Fruit fly (Drosophila melanogaster) whole organism, wandering third instar larva: ENCODE measurements around the gene Cyp4ac2.
A peak's percentile ranks its signal among the peaks of the same experiment; 100 is the strongest.

ENCODE experiments used
- Abd-B ChIP-seq: fragments of >200 bp; optimal IDR thresholded peaks from 2 replicates; lab custom pipeline; 2017; ENCODE audit warnings: missing biosample characterization, missing genetic modification characterization
- CG32264 ChIP-seq: fragments of 200-800 bp; sonication (Bioruptor generic); optimal IDR thresholded peaks from 2 replicates; lab custom pipeline; 2016; ENCODE audit warnings: missing biosample characterization, missing genetic modification characterization
- CG9705 ChIP-seq: fragments of 200-800 bp; sonication (Bioruptor generic); optimal IDR thresholded peaks from 2 replicates; lab custom pipeline; 2018; ENCODE audit warnings: missing biosample characterization, mild to moderate bottlenecking, missing genetic modification characterization
- CrebA ChIP-seq: fragments of 200-800 bp; sonication (Bioruptor generic); optimal IDR thresholded peaks from 2 replicates; lab custom pipeline; 2016; ENCODE audit warnings: missing biosample characterization, mild to moderate bottlenecking, missing genetic modification characterization, borderline replicate concordance
- Dfd ChIP-seq: fragments of >200 bp; optimal IDR thresholded peaks from 2 replicates; lab custom pipeline; 2017; ENCODE audit warnings: missing biosample characterization, missing genetic modification characterization
- Dif ChIP-seq: fragments of 200-275, 200-300 bp; sonication (Bioruptor generic); optimal IDR thresholded peaks from 2 replicates; lab custom pipeline; 2018; ENCODE audit warnings: missing biosample characterization, missing genetic modification characterization; ENCODE audit not compliant: partially characterized antibody
- GATAd ChIP-seq: sonication (Bioruptor generic); optimal IDR thresholded peaks from 2 replicates; lab custom pipeline; 2016; ENCODE audit warnings: missing biosample characterization, missing genetic modification characterization
- HLH106 ChIP-seq: fragments of 200-800 bp; optimal IDR thresholded peaks from 3 replicates; lab custom pipeline; 2019; ENCODE audit warnings: missing biosample characterization, mild to moderate bottlenecking, missing genetic modification characterization, moderate library complexity
- Hnf4 ChIP-seq: fragments of 200-800 bp; sonication (Bioruptor generic); optimal IDR thresholded peaks from 2 replicates; lab custom pipeline; 2016; ENCODE audit warnings: missing biosample characterization, mild to moderate bottlenecking, missing genetic modification characterization
- Hr78 ChIP-seq: fragments of >200 bp; optimal IDR thresholded peaks from 2 replicates; lab custom pipeline; 2017; ENCODE audit warnings: missing biosample characterization, missing genetic modification characterization
- Hr83 ChIP-seq: fragments of 200-300 bp; sonication (Bioruptor generic); optimal IDR thresholded peaks from 2 replicates; lab custom pipeline; 2016; ENCODE audit warnings: missing biosample characterization, mild to moderate bottlenecking, missing genetic modification characterization, moderate library complexity; ENCODE audit not compliant: poor library complexity, severe bottlenecking
- Jra ChIP-seq: sonication (Bioruptor generic); optimal IDR thresholded peaks from 2 replicates; lab custom pipeline; 2016; ENCODE audit warnings: missing biosample characterization, missing genetic modification characterization
- Mio ChIP-seq: sonication (Bioruptor generic); optimal IDR thresholded peaks from 2 replicates; lab custom pipeline; 2016; ENCODE audit warnings: missing biosample characterization, missing genetic modification characterization
- Myc ChIP-seq: fragments of >200 bp; optimal IDR thresholded peaks from 2 replicates; lab custom pipeline; 2017
- N ChIP-seq: fragments of >200 bp; optimal IDR thresholded peaks from 2 replicates; lab custom pipeline; 2018; ENCODE audit warnings: missing biosample characterization, missing external identifiers, missing genetic modification characterization
- OdsH ChIP-seq: fragments of 200-800 bp; sonication (Bioruptor generic); optimal IDR thresholded peaks from 2 replicates; lab custom pipeline; 2016; ENCODE audit warnings: missing biosample characterization, mild to moderate bottlenecking, missing genetic modification characterization
- Rel ChIP-seq, 2 experiments: fragments of 200-800 bp; sonication (Bioruptor generic) in 1 of 2; optimal IDR thresholded peaks; 2 replicates in 1 of 2; 3 replicates in 1 of 2; lab custom pipeline; 2016 to 2019; ENCODE audit warnings: mild to moderate bottlenecking in 2 of 2, missing biosample characterization in 2 of 2, missing genetic modification characterization in 2 of 2, moderate library complexity in 1 of 2
- Sp1 ChIP-seq: fragments of 200-800 bp; sonication (Bioruptor generic); optimal IDR thresholded peaks from 3 replicates; lab custom pipeline; 2019; ENCODE audit warnings: missing biosample characterization, mild to moderate bottlenecking, missing genetic modification characterization, moderate library complexity
- Vsx2 ChIP-seq: fragments of 200-300, 225-300 bp; sonication (Bioruptor generic); optimal IDR thresholded peaks from 2 replicates; lab custom pipeline; 2018; ENCODE audit warnings: missing biosample characterization, missing genetic modification characterization; ENCODE audit not compliant: partially characterized antibody
- br ChIP-seq: fragments of 200-800 bp; sonication (Bioruptor generic); optimal IDR thresholded peaks from 2 replicates; lab custom pipeline; 2016; ENCODE audit warnings: missing biosample characterization, missing genetic modification characterization
- brk ChIP-seq: fragments of 200-800 bp; sonication (Bioruptor generic); optimal IDR thresholded peaks from 2 replicates; lab custom pipeline; 2016; ENCODE audit warnings: missing biosample characterization, mild to moderate bottlenecking, missing genetic modification characterization
- dl ChIP-seq, 2 experiments: fragments of 175-275, 200-275 bp in 1 of 2; fragments of 200-275 bp in 1 of 2; sonication (Bioruptor generic); optimal IDR thresholded peaks; lab custom pipeline; 2018; ENCODE audit warnings: mild to moderate bottlenecking in 2 of 2, missing biosample characterization in 2 of 2, missing genetic modification characterization in 2 of 2, moderate library complexity in 2 of 2; ENCODE audit not compliant: partially characterized antibody in 2 of 2, insufficient read depth in 1 of 2
- dmrt93B ChIP-seq: fragments of 200-800 bp; sonication (Bioruptor generic); optimal IDR thresholded peaks from 2 replicates; lab custom pipeline; 2018; ENCODE audit warnings: missing biosample characterization, mild to moderate bottlenecking, missing genetic modification characterization
- dsf ChIP-seq: sonication (Bioruptor generic); optimal IDR thresholded peaks from 2 replicates; lab custom pipeline; 2016; ENCODE audit warnings: missing biosample characterization, missing genetic modification characterization, borderline replicate concordance
- ey ChIP-seq: fragments of 200-800 bp; sonication (Bioruptor generic); optimal IDR thresholded peaks from 2 replicates; lab custom pipeline; 2016; ENCODE audit warnings: missing biosample characterization, missing genetic modification characterization
- foxo ChIP-seq, 2 experiments: fragments of 200-800 bp; sonication (Bioruptor generic); optimal IDR thresholded peaks; 2 replicates in 1 of 2; 3 replicates in 1 of 2; lab custom pipeline; 2016 to 2017; ENCODE audit warnings: missing biosample characterization in 2 of 2, missing genetic modification characterization in 2 of 2
- fru ChIP-seq: fragments of 200-800 bp; sonication (Bioruptor generic); optimal IDR thresholded peaks from 3 replicates; lab custom pipeline; 2016; ENCODE audit warnings: missing biosample characterization, mild to moderate bottlenecking, missing genetic modification characterization
- h ChIP-seq: fragments of 200-800 bp; sonication (Bioruptor generic); optimal IDR thresholded peaks from 3 replicates; lab custom pipeline; 2016; ENCODE audit warnings: missing biosample characterization, mild to moderate bottlenecking, missing genetic modification characterization
- jim ChIP-seq: fragments of 175-275, 200-325 bp; sonication (Bioruptor generic); optimal IDR thresholded peaks from 2 replicates; lab custom pipeline; 2016; ENCODE audit warnings: missing biosample characterization, mild to moderate bottlenecking, missing genetic modification characterization
- lola ChIP-seq: fragments of >200 bp; optimal IDR thresholded peaks from 2 replicates; lab custom pipeline; 2017; ENCODE audit warnings: missing biosample characterization, missing genetic modification characterization
- pan ChIP-seq: fragments of >200 bp; optimal IDR thresholded peaks from 2 replicates; lab custom pipeline; 2017
- psq ChIP-seq: fragments of 200-800 bp; sonication (Bioruptor generic); optimal IDR thresholded peaks from 3 replicates; lab custom pipeline; 2017; ENCODE audit warnings: missing biosample characterization, mild to moderate bottlenecking, missing genetic modification characterization, moderate library complexity
- rgr ChIP-seq: fragments of 200-800 bp; sonication (Bioruptor generic); optimal IDR thresholded peaks from 3 replicates; lab custom pipeline; 2016; ENCODE audit warnings: missing biosample characterization, mild to moderate bottlenecking, missing genetic modification characterization
- sage ChIP-seq: fragments of 200-800 bp; sonication (Bioruptor generic); optimal IDR thresholded peaks from 2 replicates; lab custom pipeline; 2016; ENCODE audit warnings: missing biosample characterization, mild to moderate bottlenecking, missing genetic modification characterization
- sv ChIP-seq: fragments of 200-800 bp; sonication (Bioruptor generic); optimal IDR thresholded peaks from 3 replicates; lab custom pipeline; 2016; ENCODE audit warnings: missing biosample characterization, missing genetic modification characterization
- tai ChIP-seq: sonication (Bioruptor generic); optimal IDR thresholded peaks from 2 replicates; lab custom pipeline; 2016; ENCODE audit warnings: missing biosample characterization, missing genetic modification characterization
- usp ChIP-seq: fragments of >200 bp; optimal IDR thresholded peaks from 2 replicates; lab custom pipeline; 2017; ENCODE audit warnings: missing biosample characterization, missing genetic modification characterization
- woc ChIP-seq: sonication (Bioruptor generic); optimal IDR thresholded peaks from 2 replicates; lab custom pipeline; 2016; ENCODE audit warnings: missing biosample characterization, mild to moderate bottlenecking, missing genetic modification characterization

Cyp4ac2 gene

dm6 chr2L:5290530-5290929, 24.3 kb downstream of the Cyp4ac2 start:
- TF ChIP-seq rgr (GFP tag; lab: Kevin White, UChicago): peak; percentile 21
- no peak for TF ChIP-seq woc (GFP tag; lab: Kevin White, UChicago)
- no peak for TF ChIP-seq Vsx2 (GFP tag; lab: Kevin White, UChicago)
- TF ChIP-seq foxo (GFP tag; optimal IDR thresholded peaks at IDR 0.05; lab: Kevin White, UChicago): peak in 1 of 2 experiments; percentile 31
- TF ChIP-seq ey: no peak
- TF ChIP-seq h (GFP tag; lab: Kevin White, UChicago): peak; percentile 15
- TF ChIP-seq tai (GFP tag; lab: Kevin White, UChicago): peak; percentile 43
- TF ChIP-seq Dfd: no peak
- TF ChIP-seq HLH106 (tag; lab: Kevin White, UChicago): peak; percentile 33

dm6 chr2L:5291195-5291594, 25.0 kb downstream of the Cyp4ac2 start:
- TF ChIP-seq Rel (GFP tag; optimal IDR thresholded peaks at IDR 0.05; lab: Kevin White, UChicago): peak; percentile 21
- peak; percentile 92 for TF ChIP-seq Rel (tag; optimal IDR thresholded peaks at IDR 0.05; lab: Kevin White, UChicago)
- peak; percentile 43 for TF ChIP-seq h (GFP tag; lab: Kevin White, UChicago)
- no peak for TF ChIP-seq GATAd (GFP tag; lab: Kevin White, UChicago)
- no peak for TF ChIP-seq Myc (lab: Kevin White, UChicago)
- no peak for TF ChIP-seq Dfd
- no peak for TF ChIP-seq HLH106 (tag; lab: Kevin White, UChicago)
- no peak for TF ChIP-seq CG9705 (GFP tag; lab: Kevin White, UChicago)
- no peak for TF ChIP-seq sage
- TF ChIP-seq sv (GFP tag; lab: Kevin White, UChicago): no peak
- no peak for TF ChIP-seq fru (GFP tag; lab: Kevin White, UChicago)
- TF ChIP-seq Vsx2 (GFP tag; lab: Kevin White, UChicago): no peak
- no peak for TF ChIP-seq psq (GFP tag; lab: Kevin White, UChicago)
- TF ChIP-seq CrebA (GFP tag; lab: Kevin White, UChicago): peak; percentile 76
- no peak for TF ChIP-seq lola (GFP tag; lab: Kevin White, UChicago)
- TF ChIP-seq foxo (GFP tag; optimal IDR thresholded peaks at IDR 0.05; lab: Kevin White, UChicago): no peak
- peak; percentile 51 for TF ChIP-seq Jra
- peak; percentile 30 for TF ChIP-seq br (GFP tag; lab: Kevin White, UChicago)
- TF ChIP-seq Hnf4 (GFP tag; lab: Kevin White, UChicago): peak; percentile 47
- no peak for TF ChIP-seq Dif (GFP tag; lab: Kevin White, UChicago)
- no peak for TF ChIP-seq OdsH (GFP tag; lab: Kevin White, UChicago)
- TF ChIP-seq Mio (GFP tag; lab: Kevin White, UChicago): no peak
- TF ChIP-seq CG32264: no peak
- TF ChIP-seq brk (GFP tag; lab: Kevin White, UChicago): no peak
- no peak for TF ChIP-seq woc (GFP tag; lab: Kevin White, UChicago)
- no peak for TF ChIP-seq tai (GFP tag; lab: Kevin White, UChicago)
- peak; percentile 39 for TF ChIP-seq Hr83
- no peak for TF ChIP-seq Sp1 (GFP tag; lab: Kevin White, UChicago)

- TF ChIP-seq Vsx2 (GFP tag; lab: Kevin White, UChicago): no peak
- TF ChIP-seq CG9705 (GFP tag; lab: Kevin White, UChicago): no peak
- no peak for TF ChIP-seq pan (lab: Kevin White, UChicago)
- TF ChIP-seq dmrt93B (GFP tag; lab: Kevin White, UChicago): no peak
- no peak for TF ChIP-seq CG32264
- no peak for TF ChIP-seq brk (GFP tag; lab: Kevin White, UChicago)
- TF ChIP-seq OdsH (GFP tag; lab: Kevin White, UChicago): no peak
- peak; percentile 77 for TF ChIP-seq Hr83
- peak; percentile 59 for TF ChIP-seq Abd-B (GFP tag; lab: Kevin White, UChicago)
- TF ChIP-seq Myc (lab: Kevin White, UChicago): no peak
- peak; percentile 26 for TF ChIP-seq fru (GFP tag; lab: Kevin White, UChicago)
- TF ChIP-seq HLH106 (tag; lab: Kevin White, UChicago): peak; percentile 9
- TF ChIP-seq tai (GFP tag; lab: Kevin White, UChicago): peak; percentile 21
- TF ChIP-seq sv (GFP tag; lab: Kevin White, UChicago): no peak
- TF ChIP-seq lola (GFP tag; lab: Kevin White, UChicago): no peak
- no peak for TF ChIP-seq ey
- TF ChIP-seq psq (GFP tag; lab: Kevin White, UChicago): no peak
- no peak for TF ChIP-seq woc (GFP tag; lab: Kevin White, UChicago)
- peak; percentile 79 for TF ChIP-seq Dif (GFP tag; lab: Kevin White, UChicago)
- peak in 1 of 2 experiments; percentile 53 for TF ChIP-seq dl (GFP tag; optimal IDR thresholded peaks at IDR 0.05; lab: Kevin White, UChicago; ENCODE audit: insufficient read depth in 1 of 2, partially characterized antibody in 2 of 2)
- TF ChIP-seq rgr (GFP tag; lab: Kevin White, UChicago): peak; percentile 0
- TF ChIP-seq dsf (GFP tag; lab: Kevin White, UChicago): no peak
- TF ChIP-seq usp (GFP tag; lab: Kevin White, UChicago): no peak
- peak; percentile 87 for TF ChIP-seq jim (GFP tag; lab: Kevin White, UChicago)
- TF ChIP-seq sage: no peak
- peak; percentile 48 for TF ChIP-seq Jra
- no peak for TF ChIP-seq br (GFP tag; lab: Kevin White, UChicago)
- peak; percentile 8 for TF ChIP-seq Sp1 (GFP tag; lab: Kevin White, UChicago)
- TF ChIP-seq Hnf4 (GFP tag; lab: Kevin White, UChicago): no peak
- no peak for TF ChIP-seq GATAd (GFP tag; lab: Kevin White, UChicago)
- TF ChIP-seq CrebA (GFP tag; lab: Kevin White, UChicago): no peak
- no peak for TF ChIP-seq Dfd
- no peak for TF ChIP-seq Rel (GFP tag; optimal IDR thresholded peaks at IDR 0.05; lab: Kevin White, UChicago)
- peak; percentile 37 for TF ChIP-seq Rel (tag; optimal IDR thresholded peaks at IDR 0.05; lab: Kevin White, UChicago)
- TF ChIP-seq Hr78: no peak
- no peak for TF ChIP-seq h (GFP tag; lab: Kevin White, UChicago)
- TF ChIP-seq N (GFP tag; lab: Kevin White, UChicago): peak; percentile 62
Measured at dm6 chr2L:5291869-5292642, 25.9 kb downstream of the Cyp4ac2 start.
